Fruit fly (Drosophila melanogaster) whole organism, embryonic: ENCODE data around the gene Sp1.

Experiments used
- ATbp ChIP-seq: fragments of 200-800 bp; sonication (Bioruptor generic); optimal IDR thresholded peaks from 2 replicates; lab custom pipeline; 2017; ENCODE audit warnings: missing biosample characterization, mild to moderate bottlenecking, missing genetic modification characterization, missing genetic modification reagents
- Adf1 ChIP-seq: fragments of 200-800 bp; sonication (Bioruptor generic); IDR thresholded peaks from 2 replicates; pipeline ENCODE4 v1.3.6; 2022; ENCODE audit warnings: missing biosample characterization, missing genetic modification characterization
- Awh ChIP-seq: fragments of 200-800 bp; sonication (Bioruptor generic); IDR thresholded peaks from 2 replicates; pipeline ENCODE4, ENCODE4 v1.3.6; 2022; ENCODE audit warnings: missing biosample characterization, missing genetic modification characterization
- CG10543 ChIP-seq: fragments of 200-800 bp; sonication (Bioruptor generic); optimal IDR thresholded peaks from 3 replicates; lab custom pipeline; 2017; ENCODE audit warnings: missing biosample characterization, mild to moderate bottlenecking, missing genetic modification characterization, moderate library complexity
- CG11247 ChIP-seq: fragments of 200-800 bp; sonication (Bioruptor generic); IDR thresholded peaks from 2 replicates; pipeline ENCODE4 v1.3.6; 2022; ENCODE audit warnings: missing biosample characterization, missing genetic modification characterization
- CG11723 ChIP-seq: fragments of 200-800 bp; sonication (Bioruptor generic); optimal IDR thresholded peaks from 2 replicates; lab custom pipeline; 2017; ENCODE audit warnings: missing biosample characterization, mild to moderate bottlenecking, missing genetic modification characterization
- CG12659 ChIP-seq: fragments of 200-800 bp; sonication (Bioruptor generic); optimal IDR thresholded peaks from 3 replicates; lab custom pipeline; 2017; ENCODE audit warnings: mild to moderate bottlenecking, missing biosample characterization, missing genetic modification reagents, missing genetic modification characterization
- CG13123 ChIP-seq: fragments of 200-800 bp; sonication (Bioruptor generic); optimal IDR thresholded peaks from 2 replicates; lab custom pipeline; 2016; ENCODE audit warnings: missing biosample characterization, missing genetic modification characterization
- CG13624 ChIP-seq: fragments of 200-800 bp; sonication (Bioruptor generic); optimal IDR thresholded peaks from 2 replicates; lab custom pipeline; 2016; ENCODE audit warnings: missing biosample characterization, missing genetic modification characterization
- CG13894 ChIP-seq: fragments of 200-800 bp; sonication (Bioruptor generic); optimal IDR thresholded peaks from 3 replicates; lab custom pipeline; 2018; ENCODE audit warnings: missing biosample characterization, mild to moderate bottlenecking, missing genetic modification characterization, moderate library complexity
- CG14860 ChIP-seq: fragments of 200-800 bp; sonication (Bioruptor generic); IDR thresholded peaks from 3 replicates; pipeline ENCODE4 v1.3.6; 2022; ENCODE audit warnings: missing biosample characterization, missing genetic modification characterization; ENCODE audit not compliant: partially characterized antibody
- CG1602 ChIP-seq: fragments of 200-800 bp; sonication (Bioruptor generic); optimal IDR thresholded peaks from 3 replicates; lab custom pipeline; 2016; ENCODE audit warnings: missing biosample characterization, missing genetic modification characterization
- CG1603 ChIP-seq: fragments of 200-800 bp; sonication (Bioruptor generic); optimal IDR thresholded peaks from 2 replicates; lab custom pipeline; 2019; ENCODE audit warnings: missing biosample characterization, mild to moderate bottlenecking, missing genetic modification characterization, moderate library complexity
- CG1792 ChIP-seq: fragments of 200-800 bp; sonication (Bioruptor generic); optimal IDR thresholded peaks from 2 replicates; lab custom pipeline; 2016; ENCODE audit warnings: missing biosample characterization, missing genetic modification characterization
- CG18262 ChIP-seq: fragments of 200-800 bp; optimal IDR thresholded peaks from 3 replicates; lab custom pipeline; 2019; ENCODE audit warnings: missing biosample characterization, mild to moderate bottlenecking, missing genetic modification characterization, moderate library complexity
- CG18476 ChIP-seq: fragments of 200-800 bp; sonication (Bioruptor generic); optimal IDR thresholded peaks from 2 replicates; lab custom pipeline; 2016; ENCODE audit warnings: missing biosample characterization, mild to moderate bottlenecking, missing genetic modification characterization
- CG18619 ChIP-seq: fragments of 200-800 bp; sonication (Bioruptor generic); optimal IDR thresholded peaks from 3 replicates; lab custom pipeline; 2017; ENCODE audit warnings: missing biosample characterization, mild to moderate bottlenecking, missing genetic modification characterization
- CG2116 ChIP-seq: fragments of 200-800 bp; sonication (Bioruptor generic); optimal IDR thresholded peaks from 3 replicates; lab custom pipeline; 2018; ENCODE audit warnings: missing biosample characterization, mild to moderate bottlenecking, missing genetic modification characterization
- CG31441 ChIP-seq: fragments of 200-800 bp; sonication (Bioruptor generic); IDR thresholded peaks from 2 replicates; pipeline ENCODE4 v1.3.6; 2022; ENCODE audit warnings: missing biosample characterization, missing genetic modification characterization
- CG6272 ChIP-seq: fragments of 200-800 bp; sonication (Bioruptor generic); IDR thresholded peaks from 2 replicates; pipeline ENCODE4 v1.3.6; 2022; ENCODE audit warnings: missing biosample characterization, missing genetic modification characterization
- CG6683 ChIP-seq: fragments of 200-800 bp; sonication (Bioruptor generic); optimal IDR thresholded peaks from 2 replicates; lab custom pipeline; 2017; ENCODE audit warnings: missing biosample characterization, mild to moderate bottlenecking, missing genetic modification characterization, missing genetic modification reagents
- CG6689 ChIP-seq: fragments of 200-800 bp; sonication (Bioruptor generic); IDR thresholded peaks from 2 replicates; pipeline ENCODE4 v1.3.6; 2022; ENCODE audit warnings: missing biosample characterization, missing genetic modification characterization
- Dref ChIP-seq: fragments of 200-800 bp; sonication (Bioruptor generic); IDR thresholded peaks from 2 replicates; pipeline ENCODE4 v1.3.6; 2022; ENCODE audit warnings: missing biosample characterization, missing genetic modification characterization
- E2f1 ChIP-seq: fragments of 200-800 bp; sonication (Bioruptor generic); IDR thresholded peaks from 2 replicates; pipeline ENCODE4 v1.3.6; 2022; ENCODE audit warnings: missing biosample characterization, missing genetic modification characterization
- Elba2 ChIP-seq: fragments of 200-800 bp; sonication (Bioruptor generic); optimal IDR thresholded peaks from 3 replicates; lab custom pipeline; 2016; ENCODE audit warnings: missing biosample characterization, missing genetic modification characterization
- Fer2 ChIP-seq: fragments of 200-800 bp; sonication (Bioruptor generic); optimal IDR thresholded peaks from 2 replicates; lab custom pipeline; 2018; ENCODE audit warnings: missing biosample characterization, mild to moderate bottlenecking, missing genetic modification characterization, moderate library complexity
- Hey ChIP-seq: fragments of 200-800 bp; sonication (Bioruptor generic); optimal IDR thresholded peaks from 3 replicates; lab custom pipeline; 2018; ENCODE audit warnings: missing biosample characterization, mild to moderate bottlenecking, missing genetic modification characterization
- Jarid2 ChIP-seq: fragments of 200-800 bp; sonication (Bioruptor generic); optimal IDR thresholded peaks from 3 replicates; lab custom pipeline; 2017; ENCODE audit warnings: mild to moderate bottlenecking, missing biosample characterization, missing genetic modification reagents, missing genetic modification characterization
- Kr ChIP-seq: fragments of 200-800 bp; sonication (Bioruptor generic); optimal IDR thresholded peaks from 2 replicates; lab custom pipeline; 2017; ENCODE audit warnings: missing biosample characterization, mild to moderate bottlenecking, missing genetic modification characterization
- Optix ChIP-seq: fragments of 200-800 bp; sonication (Bioruptor generic); IDR thresholded peaks from 3 replicates; pipeline ENCODE4 v1.3.6; 2022; ENCODE audit warnings: missing biosample characterization, missing genetic modification characterization
- Sox102F ChIP-seq: fragments of 200-800 bp; sonication (Bioruptor generic); optimal IDR thresholded peaks from 2 replicates; lab custom pipeline; 2018; ENCODE audit warnings: missing biosample characterization, mild to moderate bottlenecking, missing genetic modification characterization, moderate library complexity
- Spps ChIP-seq: fragments of 200-800 bp; sonication (Bioruptor generic); optimal IDR thresholded peaks from 2 replicates; lab custom pipeline; 2018; ENCODE audit warnings: missing biosample characterization, mild to moderate bottlenecking, missing genetic modification characterization
- Tbp ChIP-seq: fragments of >200 bp; optimal IDR thresholded peaks from 2 replicates; lab custom pipeline; 2018; ENCODE audit warnings: missing biosample characterization, missing genetic modification characterization
- abd-A ChIP-seq: fragments of 200-800 bp; sonication (Bioruptor generic); optimal IDR thresholded peaks from 3 replicates; lab custom pipeline; 2019; ENCODE audit warnings: missing biosample characterization, mild to moderate bottlenecking, missing genetic modification characterization, moderate library complexity
- bigmax ChIP-seq: fragments of 200-800 bp; sonication (Bioruptor generic); optimal IDR thresholded peaks from 2 replicates; lab custom pipeline; 2018; ENCODE audit warnings: missing biosample characterization, mild to moderate bottlenecking, missing genetic modification characterization
- bsh ChIP-seq, 2 experiments: fragments of 200-800 bp; sonication (Bioruptor generic); optimal IDR thresholded peaks; 2 replicates each; lab custom pipeline; 2017 to 2018; ENCODE audit warnings: mild to moderate bottlenecking in 2 of 2, missing biosample characterization in 2 of 2, missing genetic modification characterization in 2 of 2, moderate library complexity in 1 of 2
- dmrt99B ChIP-seq: fragments of 200-800 bp; sonication (Bioruptor generic); optimal IDR thresholded peaks from 2 replicates; lab custom pipeline; 2018; ENCODE audit warnings: missing biosample characterization, mild to moderate bottlenecking, missing genetic modification characterization, moderate library complexity
- en ChIP-seq: fragments of 200-800 bp; sonication (Bioruptor generic); optimal IDR thresholded peaks from 2 replicates; lab custom pipeline; 2016; ENCODE audit warnings: missing biosample characterization, missing genetic modification characterization
- fu2 ChIP-seq: fragments of 200-800 bp; sonication (Bioruptor generic); optimal IDR thresholded peaks from 2 replicates; lab custom pipeline; 2016; ENCODE audit warnings: missing biosample characterization, missing genetic modification characterization
- knrl ChIP-seq: fragments of 200-800 bp; sonication (Bioruptor generic); IDR thresholded peaks from 3 replicates; pipeline ENCODE4 v1.3.6; 2022; ENCODE audit warnings: missing biosample characterization, missing genetic modification characterization; ENCODE audit not compliant: partially characterized antibody
- mld ChIP-seq: fragments of 200-800 bp; sonication (Bioruptor generic); IDR thresholded peaks from 3 replicates; pipeline ENCODE4 v1.3.6; 2022; ENCODE audit warnings: missing biosample characterization, missing genetic modification characterization; ENCODE audit not compliant: partially characterized antibody
- pho ChIP-seq: fragments of 200-800 bp; sonication (Bioruptor generic); optimal IDR thresholded peaks from 2 replicates; lab custom pipeline; 2016; ENCODE audit warnings: missing biosample characterization, missing genetic modification characterization
- pum ChIP-seq: fragments of 200-800 bp; sonication (Bioruptor generic); optimal IDR thresholded peaks from 2 replicates; lab custom pipeline; 2016; ENCODE audit warnings: missing biosample characterization, missing genetic modification characterization
- scrt ChIP-seq: fragments of 200-800 bp; sonication (Bioruptor generic); optimal IDR thresholded peaks from 2 replicates; lab custom pipeline; 2018; ENCODE audit warnings: missing biosample characterization, mild to moderate bottlenecking, missing genetic modification characterization, moderate library complexity
- sens ChIP-seq: fragments of 200-800 bp; sonication (Bioruptor generic); peaks from one replicate; lab custom pipeline; 2016; ENCODE audit warnings: missing biosample characterization, missing genetic modification characterization
- stc ChIP-seq: fragments of 200-800 bp; sonication (Bioruptor generic); IDR thresholded peaks from 2 replicates; pipeline ENCODE4 v1.3.6; 2022; ENCODE audit warnings: missing biosample characterization, missing genetic modification characterization
- tap ChIP-seq: fragments of 200-800 bp; optimal IDR thresholded peaks from 3 replicates; lab custom pipeline; 2019; ENCODE audit warnings: missing biosample characterization, mild to moderate bottlenecking, missing genetic modification characterization, moderate library complexity
- tio ChIP-seq: fragments of 200-800 bp; sonication (Bioruptor generic); optimal IDR thresholded peaks from 2 replicates; lab custom pipeline; 2017; ENCODE audit warnings: missing biosample characterization, missing genetic modification characterization, inconsistent platforms
- toy ChIP-seq: fragments of 200-800 bp; sonication (Bioruptor generic); IDR thresholded peaks from 2 replicates; pipeline ENCODE4 v1.3.6; 2022; ENCODE audit warnings: missing biosample characterization, missing genetic modification characterization
- tup ChIP-seq: fragments of 200-800 bp; sonication (Bioruptor generic); optimal IDR thresholded peaks from 2 replicates; lab custom pipeline; 2016; ENCODE audit warnings: missing biosample characterization, mild to moderate bottlenecking, missing genetic modification characterization, moderate library complexity

Sp1 gene

dm6 chrX:9778545-9778944 is 49.1 kb downstream of the Sp1 start, which contains the start of gene CG1354 (continued):
- TF ChIP-seq CG2116 (GFP tag; lab: Kevin White, UChicago) (peak; percentile 100), bigmax (peak; percentile 99), en (GFP tag; lab: Kevin White, UChicago) (peak; percentile 51), fu2 (GFP tag; lab: Kevin White, UChicago) (peak; percentile 49), CG11247 (GFP tag; lab: Robert Waterston, UW) (peak; percentile 87), CG13123 (GFP tag; lab: Kevin White, UChicago) (no peak), abd-A (no peak), Jarid2 (peak; percentile 63), CG1792 (GFP tag; lab: Kevin White, UChicago) (peak; percentile 54), CG31441 (peak; percentile 45; the same call in 1 of the 2 replicates), CG12659 (GFP tag; lab: Kevin White, UChicago) (peak; percentile 73), bsh (GFP tag; optimal IDR thresholded peaks at IDR 0.05; lab: Kevin White, UChicago) (peak in 1 of 2 experiments; percentile 48), CG13624 (GFP tag; lab: Kevin White, UChicago) (peak; percentile 75), tio (GFP tag; lab: Kevin White, UChicago) (no peak), Kr (GFP tag; lab: Kevin White, UChicago) (no peak), CG13894 (tag; lab: Kevin White, UChicago) (peak; percentile 50), Awh (GFP tag; lab: Robert Waterston, UW) (no peak), Tbp (no peak), knrl (GFP tag; lab: Robert Waterston, UW) (peak; percentile 41; the same call in 1 of the 3 replicates), E2f1 (peak; percentile 76), CG1603 (tag; lab: Kevin White, UChicago) (peak; percentile 89), CG18476 (GFP tag; lab: Kevin White, UChicago) (no peak), mld (0 out of 3 replicates have a peak, but pooled peaks have one; percentile 5), Fer2 (tag; lab: Kevin White, UChicago) (no peak), Optix (GFP tag; lab: Robert Waterston, UW) (peak; percentile 71), CG11723 (GFP tag; lab: Kevin White, UChicago) (peak; percentile 12), CG6683 (GFP tag; lab: Kevin White, UChicago) (no peak), CG6272 (peak; percentile 41; the same call in 1 of the 2 replicates), CG18619 (GFP tag; lab: Kevin White, UChicago) (peak; percentile 62), dmrt99B (tag; lab: Kevin White, UChicago) (no peak), Spps (tag; lab: Kevin White, UChicago) (no peak), Adf1 (GFP tag; lab: Robert Waterston, UW) (peak; percentile 42), sens (GFP tag; lab: Kevin White, UChicago) (peak; percentile 88), CG10543 (GFP tag; lab: Kevin White, UChicago) (peak; percentile 49), Elba2 (GFP tag; lab: Kevin White, UChicago) (no peak), ATbp (GFP tag; lab: Kevin White, UChicago) (no peak), Dref (GFP tag; lab: Robert Waterston, UW) (peak; percentile 58), Sox102F (peak; percentile 46), toy (GFP tag; lab: Robert Waterston, UW) (no peak; the same call in 1 of the 2 replicates), stc (peak; percentile 43; the same call in 1 of the 2 replicates), CG6689 (GFP tag; lab: Robert Waterston, UW) (peak; percentile 36; the same call in 1 of the 2 replicates), CG14860 (GFP tag; lab: Robert Waterston, UW) (no peak), tap (tag; lab: Kevin White, UChicago) (no peak), tup (GFP tag; lab: Kevin White, UChicago) (peak; percentile 5), scrt (peak; percentile 41), CG1602 (peak; percentile 61), pum (GFP tag; lab: Kevin White, UChicago) (peak; percentile 72), CG18262 (tag; lab: Kevin White, UChicago) (peak; percentile 46), pho (GFP tag; lab: Kevin White, UChicago) (peak; percentile 64), Hey (tag; lab: Kevin White, UChicago) (no peak)
